Fruit fly (Drosophila melanogaster) whole organism, prepupa: Measurements from ENCODE around the gene CG7202.

Experiments
- CG8119 ChIP-seq: fragments of 200-800 bp; sonication (Bioruptor generic); IDR thresholded peaks from 3 replicates; pipeline ENCODE4 v1.3.6; 2022; ENCODE audit warnings: missing biosample characterization, missing genetic modification characterization
- Gug ChIP-seq: fragments of 200-800 bp; sonication (Bioruptor generic); IDR thresholded peaks from 2 replicates; pipeline ENCODE4 v1.3.6; 2022; ENCODE audit warnings: missing biosample characterization, missing genetic modification characterization
- Hr39 ChIP-seq: fragments of 200-800 bp; sonication (Bioruptor generic); optimal IDR thresholded peaks from 2 replicates; lab custom pipeline; 2016; ENCODE audit warnings: missing biosample characterization, missing genetic modification characterization
- Lpt ChIP-seq: fragments of 200-800 bp; sonication (Bioruptor generic); optimal IDR thresholded peaks from 3 replicates; lab custom pipeline; 2016; ENCODE audit warnings: missing biosample characterization, missing genetic modification characterization
- OdsH ChIP-seq: fragments of 200-800 bp; sonication (Bioruptor generic); optimal IDR thresholded peaks from 3 replicates; lab custom pipeline; 2016; ENCODE audit warnings: missing biosample characterization, missing genetic modification characterization
- Sox15 ChIP-seq: fragments of 200-800 bp; sonication (Bioruptor generic); optimal IDR thresholded peaks from 3 replicates; lab custom pipeline; 2016; ENCODE audit warnings: missing biosample characterization, missing genetic modification characterization
- lz ChIP-seq: fragments of 200-800 bp; sonication (Bioruptor generic); optimal IDR thresholded peaks from 3 replicates; lab custom pipeline; 2016; ENCODE audit warnings: missing biosample characterization, missing genetic modification characterization

DNA sequence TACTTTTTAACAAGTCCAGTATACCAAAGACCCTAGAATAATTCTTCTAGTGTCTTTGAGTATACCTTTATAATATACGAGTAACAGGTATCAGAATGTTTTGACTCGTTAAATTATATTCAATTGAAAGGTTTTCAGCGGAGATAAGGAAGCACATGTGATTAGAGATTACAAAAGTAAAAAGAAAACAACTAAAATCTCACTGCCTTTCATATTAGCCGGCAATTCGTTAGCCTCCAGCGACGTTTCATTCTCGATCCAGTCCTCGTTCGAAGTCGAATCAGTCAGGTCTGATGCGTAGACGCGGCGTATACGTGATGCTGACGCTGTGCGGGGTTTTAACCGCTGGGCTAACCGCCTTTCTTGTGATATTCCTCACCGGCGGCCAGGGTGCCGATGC lies 8.6 kb upstream of the CG7202 start, which contains the start of gene Est-Q:
- TF ChIP-seq Lpt (GFP tag; lab: Kevin White, UChicago) (no peak), lz (GFP tag; lab: Kevin White, UChicago) (no peak), Sox15 (no peak), Hr39 (GFP tag; lab: Kevin White, UChicago) (no peak), Gug (GFP tag; lab: Robert Waterston, UW) (no peak), CG8119 (GFP tag; lab: Robert Waterston, UW) (no peak), OdsH (GFP tag; lab: Kevin White, UChicago) (no peak)
